Worm (Caenorhabditis elegans) whole organism, mixed stage, embryonic: Measurements from ENCODE around the gene F22F7.2.

ENCODE experiments used
- elt-3 ChIP-seq: fragments of 150-350 bp; optimal IDR thresholded peaks from 2 replicates; lab custom pipeline; 2014; ENCODE audit warnings: missing biosample characterization, missing genetic modification characterization
- lsy-2 ChIP-seq: fragments of 150-350 bp; optimal IDR thresholded peaks from 2 replicates; lab custom pipeline; 2014; ENCODE audit warnings: missing biosample characterization, missing genetic modification characterization

DNA sequence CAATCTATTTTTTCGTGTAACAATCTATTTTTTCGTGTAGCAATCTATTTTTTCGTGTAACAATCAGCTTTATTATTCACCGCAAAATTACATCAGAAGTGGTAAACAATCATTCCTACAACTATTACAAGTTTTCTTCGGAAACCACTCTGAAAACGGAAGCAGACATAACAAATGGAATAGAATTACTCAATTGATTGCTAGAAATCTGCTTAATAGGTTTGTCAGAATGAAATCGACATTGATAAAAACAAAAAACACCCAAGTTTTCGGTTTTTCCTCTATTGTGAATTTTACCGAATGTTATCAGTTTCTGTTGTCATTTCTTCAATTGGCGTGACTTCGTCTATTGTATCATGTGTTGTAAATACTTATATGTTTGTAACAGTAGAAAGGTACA lies 24.2 kb downstream of the F22F7.2 start, which contains the start of gene srbc-20:
- TF ChIP-seq lsy-2 (tag; lab: Kevin White, UChicago): no peak
- no peak for TF ChIP-seq elt-3 (tag; lab: Kevin White, UChicago)
